Worm (Caenorhabditis elegans) whole organism, L3 larva: ENCODE data around the gene F59A1.6.

Source experiments
- R02D3.7 ChIP-seq: fragments of 150-350 bp; optimal IDR thresholded peaks from 2 replicates; lab custom pipeline; 2014; ENCODE audit warnings: missing biosample characterization, missing genetic modification characterization
- aly-2 ChIP-seq: fragments of 150-350 bp; optimal IDR thresholded peaks from 2 replicates; lab custom pipeline; 2014; ENCODE audit warnings: missing biosample characterization, missing genetic modification characterization
- ama-1 ChIP-seq: fragments of 150-350 bp; optimal IDR thresholded peaks from 2 replicates; lab custom pipeline; 2018
- ceh-82 ChIP-seq: fragments of 150-350 bp; optimal IDR thresholded peaks from 2 replicates; lab custom pipeline; 2014; ENCODE audit warnings: missing biosample characterization, missing genetic modification characterization
- daf-12 ChIP-seq: fragments of 150-350 bp; optimal IDR thresholded peaks from 2 replicates; lab custom pipeline; 2014; ENCODE audit warnings: missing biosample characterization, missing genetic modification reagents, missing genetic modification characterization
- egl-27 ChIP-seq: sonication (generic microtip); optimal IDR thresholded peaks from 4 replicates; lab custom pipeline; 2017; ENCODE audit warnings: missing biosample characterization, missing genetic modification reagents, missing genetic modification characterization
- fos-1 ChIP-seq: fragments of 150-350 bp; optimal IDR thresholded peaks from 2 replicates; lab custom pipeline; 2014; ENCODE audit warnings: missing biosample characterization, missing genetic modification characterization
- lin-39 ChIP-seq: fragments of 150-350 bp; optimal IDR thresholded peaks from 2 replicates; lab custom pipeline; 2018; ENCODE audit warnings: missing biosample characterization, missing genetic modification reagents, missing genetic modification characterization
- nhr-237 ChIP-seq: fragments of 150-350 bp; optimal IDR thresholded peaks from 2 replicates; lab custom pipeline; 2014; ENCODE audit warnings: missing biosample characterization, missing genetic modification characterization
- nhr-76 ChIP-seq: fragments of 150-350 bp; sonication (generic microtip); optimal IDR thresholded peaks from 5 replicates; lab custom pipeline; 2014; ENCODE audit warnings: missing biosample characterization, missing genetic modification characterization
- nhr-77 ChIP-seq: fragments of 150-350 bp; optimal IDR thresholded peaks from 2 replicates; lab custom pipeline; 2014; ENCODE audit warnings: missing biosample characterization, missing genetic modification characterization
- pha-4 ChIP-seq: fragments of 150-350 bp; optimal IDR thresholded peaks from 2 replicates; lab custom pipeline; 2014; ENCODE audit warnings: missing biosample characterization, missing genetic modification reagents, missing genetic modification characterization
- skn-1 ChIP-seq: fragments of 150-350 bp; optimal IDR thresholded peaks from 2 replicates; lab custom pipeline; 2014; ENCODE audit warnings: missing biosample characterization, missing genetic modification characterization

ce11 chrV:17699659-17700058, 14.7 kb downstream of the F59A1.6 start, which contains the start of gene Y26G10.6:
- no peak for TF ChIP-seq egl-27 (tag; lab: Kevin White, UChicago)
- no peak for TF ChIP-seq ama-1 (lab: Kevin White, UChicago)
- TF ChIP-seq nhr-77 (tag; lab: Kevin White, UChicago): no peak
- no peak for TF ChIP-seq daf-12 (tag; lab: Kevin White, UChicago)
- TF ChIP-seq aly-2 (tag; lab: Kevin White, UChicago): no peak
- TF ChIP-seq R02D3.7 (tag; lab: Kevin White, UChicago): no peak
- no peak for TF ChIP-seq ceh-82 (tag; lab: Kevin White, UChicago)
- no peak for TF ChIP-seq nhr-76
- TF ChIP-seq nhr-237 (tag; lab: Kevin White, UChicago): no peak
- no peak for TF ChIP-seq fos-1
- no peak for TF ChIP-seq pha-4 (tag; lab: Kevin White, UChicago)
- no peak for TF ChIP-seq skn-1 (tag; lab: Kevin White, UChicago)
- no peak for TF ChIP-seq lin-39
